Worm (Caenorhabditis elegans) whole organism, L4 larva: ENCODE results near the gene col-144.

Source experiments
- jun-1 ChIP-seq: fragments of 150-350 bp; optimal IDR thresholded peaks from 2 replicates; lab custom pipeline; 2014; ENCODE audit warnings: missing biosample characterization, missing genetic modification reagents, missing genetic modification characterization
- lir-3 ChIP-seq: sonication (generic microtip); optimal IDR thresholded peaks from 2 replicates; lab custom pipeline; 2016; ENCODE audit warnings: mild to moderate bottlenecking, missing genetic modification characterization, missing compliant biosample characterization
- pqm-1 ChIP-seq: sonication (generic microtip); optimal IDR thresholded peaks from 2 replicates; lab custom pipeline; 2017; ENCODE audit warnings: missing biosample characterization, missing genetic modification characterization
- rbr-2 ChIP-seq: sonication (generic microtip); optimal IDR thresholded peaks from 2 replicates; lab custom pipeline; 2016; ENCODE audit warnings: missing genotype, missing genetic modification characterization, missing compliant biosample characterization
- ztf-7 ChIP-seq: fragments of 150-350 bp; optimal IDR thresholded peaks from 2 replicates; lab custom pipeline; 2014; ENCODE audit warnings: missing biosample characterization, missing genetic modification characterization

ce11 chrV:9156679-9157078 is 3.8 kb downstream of the col-144 start, which contains the start of gene B0222.15:
- TF ChIP-seq ztf-7 (no peak), lir-3 (no peak), pqm-1 (tag; lab: Kevin White, UChicago) (no peak), jun-1 (tag; lab: Kevin White, UChicago) (no peak), rbr-2 (no peak)
